Worm (Caenorhabditis elegans) whole organism, young adult: ENCODE results near the gene ftt-2.

ENCODE experiments used
- ceh-40 ChIP-seq: fragments of 200-800 bp; sonication (Bioruptor generic); IDR thresholded peaks from 2 replicates; pipeline ENCODE4 v1.3.6; 2022; ENCODE audit warnings: missing genetic modification characterization, missing compliant biosample characterization
- madf-6 ChIP-seq: fragments of 200-800 bp; sonication (Bioruptor generic); IDR thresholded peaks from 2 replicates; pipeline ENCODE4 v1.3.6; 2022; ENCODE audit warnings: missing genetic modification reagents, missing genetic modification characterization, missing compliant biosample characterization
- mcd-1 ChIP-seq: fragments of 200-800 bp; sonication (Bioruptor generic); IDR thresholded peaks from 2 replicates; pipeline ENCODE4 v1.3.6; 2022; ENCODE audit warnings: missing genetic modification reagents, missing genetic modification characterization, missing compliant biosample characterization
- sea-2 ChIP-seq: fragments of 200-800 bp; sonication (Bioruptor generic); IDR thresholded peaks from 2 replicates; pipeline ENCODE4 v1.3.6; 2022; ENCODE audit warnings: missing genetic modification characterization, missing compliant biosample characterization
- sptf-2 ChIP-seq: fragments of 200-800 bp; sonication (Bioruptor generic); optimal IDR thresholded peaks from 2 replicates; lab custom pipeline; 2018; ENCODE audit warnings: mild to moderate bottlenecking, missing genetic modification characterization, missing compliant biosample characterization
- unc-130 ChIP-seq: sonication (generic microtip); optimal IDR thresholded peaks from 2 replicates; lab custom pipeline; 2016; ENCODE audit warnings: missing genetic modification reagents, missing genetic modification characterization, missing compliant biosample characterization

ce11 chrX:11617387-11617786 is 12.2 kb upstream of the ftt-2 start, which contains the start of gene F52D10.4:
- TF ChIP-seq sptf-2 (GFP tag; lab: Kevin White, UChicago) (no peak), sea-2 (no peak), madf-6 (GFP tag; lab: Robert Waterston, UW) (no peak), unc-130 (GFP tag; lab: Kevin White, UChicago) (no peak), mcd-1 (no peak), ceh-40 (GFP tag; lab: Robert Waterston, UW) (no peak)
